Worm (Caenorhabditis elegans) whole organism, L1 larva: ENCODE results near the gene C18H2.5.

ENCODE experiments used
- Y116A8C.19 ChIP-seq: sonication (generic microtip); optimal IDR thresholded peaks from 2 replicates; lab custom pipeline; 2016; ENCODE audit warnings: missing compliant biosample characterization, missing genetic modification characterization, borderline replicate concordance
- aha-1 ChIP-seq: fragments of 150-350 bp; optimal IDR thresholded peaks from 2 replicates; lab custom pipeline; 2014; ENCODE audit warnings: missing biosample characterization, missing genetic modification characterization
- ama-1 ChIP-seq: fragments of 150-350 bp; optimal IDR thresholded peaks from 2 replicates; lab custom pipeline; 2014
- ceh-8 ChIP-seq: fragments of 200-800 bp; sonication (Bioruptor generic); optimal IDR thresholded peaks from 2 replicates; lab custom pipeline; 2018; ENCODE audit warnings: mild to moderate bottlenecking, missing genetic modification characterization, moderate library complexity, missing compliant biosample characterization
- ceh-82 ChIP-seq, 3 experiments: fragments of 150-350 bp in 1 of 3; sonication (generic microtip) in 2 of 3; optimal IDR thresholded peaks; 2 replicates each; lab custom pipeline; 2014 to 2017; ENCODE audit warnings: missing biosample characterization in 3 of 3, missing genetic modification characterization in 3 of 3
- ces-1 ChIP-seq: fragments of 150-350 bp; optimal IDR thresholded peaks from 2 replicates; lab custom pipeline; 2014; ENCODE audit warnings: missing biosample characterization, missing genetic modification reagents, missing genetic modification characterization
- efl-1 ChIP-seq, 4 experiments: fragments of 150-350 bp; optimal IDR thresholded peaks in 3 of 4; peaks in 1 of 4; 1 replicate in 1 of 4; 2 replicates in 3 of 4; lab custom pipeline; 2014; ENCODE audit warnings: missing biosample characterization in 2 of 4, missing genetic modification characterization in 2 of 4, missing genetic modification reagents in 2 of 4
- egl-27 ChIP-seq, 2 experiments: fragments of 150-350 bp in 1 of 2; sonication (generic microtip); optimal IDR thresholded peaks; 3 replicates each; lab custom pipeline; 2017 to 2018; ENCODE audit warnings: missing biosample characterization in 2 of 2, missing genetic modification characterization in 2 of 2, missing genetic modification reagents in 2 of 2
- elt-2 ChIP-seq: sonication (generic microtip); optimal IDR thresholded peaks from 2 replicates; lab custom pipeline; 2016; ENCODE audit warnings: missing genetic modification characterization, mild to moderate bottlenecking, inconsistent platforms, missing compliant biosample characterization, missing genetic modification reagents
- elt-3 ChIP-seq, 6 experiments: fragments of 150-350 bp in 1 of 6; sonication (generic microtip); optimal IDR thresholded peaks; 2 replicates each; lab custom pipeline; 2017 to 2018; ENCODE audit warnings: missing biosample characterization in 6 of 6, missing genetic modification characterization in 6 of 6, inconsistent platforms in 1 of 6
- fkh-10 ChIP-seq: sonication (generic microtip); optimal IDR thresholded peaks from 2 replicates; lab custom pipeline; 2017; ENCODE audit warnings: missing biosample characterization, missing genetic modification reagents, missing genetic modification characterization
- fkh-4 ChIP-seq: sonication (generic microtip); optimal IDR thresholded peaks from 2 replicates; lab custom pipeline; 2016; ENCODE audit warnings: missing compliant biosample characterization, missing genetic modification characterization, borderline replicate concordance
- fkh-8 ChIP-seq: sonication (generic microtip); optimal IDR thresholded peaks from 2 replicates; lab custom pipeline; 2016; ENCODE audit warnings: mild to moderate bottlenecking, missing genetic modification characterization, missing compliant biosample characterization
- grh-1 ChIP-seq: fragments of 200-800 bp; sonication (Bioruptor generic); IDR thresholded peaks from 2 replicates; pipeline ENCODE4 v1.3.6; 2022; ENCODE audit warnings: missing genetic modification reagents, missing genetic modification characterization, missing compliant biosample characterization
- hlh-17 ChIP-seq: fragments of 200-800 bp; sonication (Bioruptor generic); optimal IDR thresholded peaks from 2 replicates; lab custom pipeline; 2018; ENCODE audit warnings: missing genetic modification characterization, mild to moderate bottlenecking, missing compliant biosample characterization, moderate library complexity, borderline replicate concordance
- hpl-2 ChIP-seq: fragments of 150-350 bp; optimal IDR thresholded peaks from 2 replicates; lab custom pipeline; 2014; ENCODE audit warnings: missing biosample characterization, missing genetic modification reagents, missing genetic modification characterization
- irx-1 ChIP-seq: sonication (generic microtip); optimal IDR thresholded peaks from 2 replicates; lab custom pipeline; 2016; ENCODE audit warnings: missing genetic modification characterization, missing compliant biosample characterization
- isw-1 ChIP-seq: fragments of 200-800 bp; sonication (Bioruptor generic); IDR thresholded peaks from 2 replicates; pipeline ENCODE4 v1.3.6; 2022; ENCODE audit warnings: missing genetic modification characterization, missing compliant biosample characterization
- lin-13 ChIP-seq: fragments of 150-350 bp; optimal IDR thresholded peaks from 2 replicates; lab custom pipeline; 2014; ENCODE audit warnings: missing biosample characterization, missing genetic modification reagents, missing genetic modification characterization
- lin-14 ChIP-seq: fragments of 200-800 bp; sonication (Bioruptor generic); optimal IDR thresholded peaks from 2 replicates; lab custom pipeline; 2018; ENCODE audit warnings: mild to moderate bottlenecking, missing genetic modification characterization, moderate library complexity, missing compliant biosample characterization
- lin-15B ChIP-seq: fragments of 150-350 bp; sonication (generic microtip); optimal IDR thresholded peaks from 3 replicates; lab custom pipeline; 2014; ENCODE audit warnings: missing biosample characterization, missing genetic modification characterization
- lin-35 ChIP-seq, 2 experiments: fragments of 150-350 bp; optimal IDR thresholded peaks; 2 replicates each; lab custom pipeline; 2014; ENCODE audit warnings: missing biosample characterization in 2 of 2, missing genetic modification characterization in 2 of 2, missing genetic modification reagents in 2 of 2
- lir-3 ChIP-seq: sonication (generic microtip); optimal IDR thresholded peaks from 2 replicates; lab custom pipeline; 2016; ENCODE audit warnings: mild to moderate bottlenecking, missing genetic modification characterization, moderate library complexity, missing compliant biosample characterization; ENCODE audit not compliant: poor library complexity
- lsy-2 ChIP-seq, 2 experiments: fragments of 150-350 bp; optimal IDR thresholded peaks; 2 replicates each; lab custom pipeline; 2014; ENCODE audit warnings: missing biosample characterization in 2 of 2, missing genetic modification characterization in 2 of 2
- mef-2 ChIP-seq: fragments of 150-350 bp; optimal IDR thresholded peaks from 2 replicates; lab custom pipeline; 2014; ENCODE audit warnings: missing biosample characterization, missing genetic modification characterization
- nhr-47 ChIP-seq: sonication (generic microtip); optimal IDR thresholded peaks from 2 replicates; lab custom pipeline; 2016; ENCODE audit warnings: mild to moderate bottlenecking, missing genetic modification characterization, moderate library complexity, missing compliant biosample characterization
- nhr-71 ChIP-seq: sonication (generic microtip); optimal IDR thresholded peaks from 2 replicates; lab custom pipeline; 2016; ENCODE audit warnings: mild to moderate bottlenecking, missing genetic modification characterization, moderate library complexity, missing compliant biosample characterization
- nhr-76 ChIP-seq: sonication (generic microtip); optimal IDR thresholded peaks from 2 replicates; lab custom pipeline; 2017; ENCODE audit warnings: missing biosample characterization, missing genetic modification characterization
- pqm-1 ChIP-seq: sonication (generic microtip); optimal IDR thresholded peaks from 3 replicates; lab custom pipeline; 2017; ENCODE audit warnings: missing biosample characterization, missing genetic modification characterization
- skn-1 ChIP-seq: fragments of 150-350 bp; optimal IDR thresholded peaks from 2 replicates; lab custom pipeline; 2014; ENCODE audit warnings: missing biosample characterization, missing genetic modification characterization
- snpc-4 ChIP-seq: fragments of 150-350 bp; optimal IDR thresholded peaks from 2 replicates; lab custom pipeline; 2014; ENCODE audit warnings: missing biosample characterization, missing genetic modification characterization
- sox-4 ChIP-seq: sonication (generic microtip); optimal IDR thresholded peaks from 2 replicates; lab custom pipeline; 2016; ENCODE audit warnings: missing genetic modification characterization, missing compliant biosample characterization
- swsn-7 ChIP-seq: sonication (generic microtip); optimal IDR thresholded peaks from 2 replicates; lab custom pipeline; 2016; ENCODE audit warnings: missing genetic modification characterization, missing compliant biosample characterization
- tlp-1 ChIP-seq: fragments of 150-350 bp; optimal IDR thresholded peaks from 2 replicates; lab custom pipeline; 2014; ENCODE audit warnings: missing biosample characterization, missing genetic modification characterization
- unc-30 ChIP-seq: sonication (generic microtip); optimal IDR thresholded peaks from 2 replicates; lab custom pipeline; 2017; ENCODE audit warnings: missing biosample characterization, missing genetic modification characterization
- unc-86 ChIP-seq: sonication (generic microtip); optimal IDR thresholded peaks from 2 replicates; lab custom pipeline; 2016; ENCODE audit warnings: missing genetic modification characterization, missing compliant biosample characterization
- unc-98 ChIP-seq: fragments of 200-800 bp; sonication (Bioruptor generic); IDR thresholded peaks from 2 replicates; pipeline ENCODE4 v1.3.6; 2022; ENCODE audit warnings: missing genetic modification characterization, missing compliant biosample characterization
- xbp-1 ChIP-seq: sonication (generic microtip); optimal IDR thresholded peaks from 2 replicates; lab custom pipeline; 2016; ENCODE audit warnings: missing genetic modification characterization, missing compliant biosample characterization
- ztf-4 ChIP-seq: fragments of 150-350 bp; optimal IDR thresholded peaks from 2 replicates; lab custom pipeline; 2014; ENCODE audit warnings: missing biosample characterization, missing genetic modification characterization

The C18H2.5 gene

ce11 chrIII:7723412-7724068 lies 29.4 kb upstream of the C18H2.5 start (continued):
- TF ChIP-seq lsy-2 (tag; optimal IDR thresholded peaks at IDR 0.05; lab: Kevin White, UChicago) (peak in 1 of 2 experiments; percentile 36), unc-30 (tag; lab: Kevin White, UChicago) (no peak), swsn-7 (tag; lab: Kevin White, UChicago) (no peak), lin-14 (GFP tag; lab: Kevin White, UChicago) (peak; percentile 73), lir-3 (tag; lab: Kevin White, UChicago) (no peak), Y116A8C.19 (tag; lab: Kevin White, UChicago) (no peak), ztf-4 (tag; lab: Kevin White, UChicago) (peak; percentile 4), hlh-17 (GFP tag; lab: Kevin White, UChicago) (no peak), nhr-47 (tag; lab: Kevin White, UChicago) (no peak), mef-2 (tag; lab: Kevin White, UChicago) (no peak), hpl-2 (GFP tag; lab: Kevin White, UChicago) (no peak), ama-1 (lab: Kevin White, UChicago) (peak; percentile 24), pqm-1 (no peak), elt-3 (tag; optimal IDR thresholded peaks at IDR 0.05; lab: Kevin White, UChicago) (no peak), fkh-10 (GFP tag; lab: Kevin White, UChicago) (peak; percentile 29)

DNA sequence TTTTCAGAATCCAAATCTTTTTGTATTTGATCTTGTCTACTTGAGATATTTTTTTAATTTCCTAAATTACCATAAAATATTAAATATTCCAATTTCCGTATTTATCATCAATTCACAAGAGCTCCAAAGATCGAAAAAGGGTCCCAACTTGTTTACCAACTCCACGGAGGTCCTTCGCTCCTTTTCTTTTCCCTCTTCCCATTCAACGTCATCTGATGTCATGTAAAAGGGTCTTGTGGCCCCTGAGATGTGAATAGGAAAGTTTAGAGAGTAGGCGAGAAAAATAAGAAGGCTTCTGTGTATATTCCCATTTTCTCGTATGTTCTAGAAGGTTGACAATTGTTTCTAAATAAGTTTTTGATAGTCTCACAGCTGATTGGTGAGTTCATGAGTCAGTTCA lies 28.8 kb upstream of the C18H2.5 start:
- peak in 1 of 3 experiments; percentile 42 for TF ChIP-seq ceh-82 (tag; optimal IDR thresholded peaks at IDR 0.05; lab: Kevin White, UChicago)
- TF ChIP-seq ama-1 (lab: Kevin White, UChicago), result peak; percentile 25
- TF ChIP-seq sox-4 (tag; lab: Kevin White, UChicago), result no peak
- TF ChIP-seq elt-3 (tag; optimal IDR thresholded peaks at IDR 0.05; lab: Kevin White, UChicago), result no peak
- TF ChIP-seq elt-2, result no peak
- TF ChIP-seq unc-98 (GFP tag; lab: Robert Waterston, UW), result no peak
- no peak for TF ChIP-seq lir-3 (tag; lab: Kevin White, UChicago)
- no peak for TF ChIP-seq lin-15B (tag; lab: Kevin White, UChicago)
- TF ChIP-seq lsy-2 (tag; optimal IDR thresholded peaks at IDR 0.05; lab: Kevin White, UChicago), result peak; percentile 4 to 51
- TF ChIP-seq unc-30 (tag; lab: Kevin White, UChicago), result no peak
- TF ChIP-seq skn-1 (tag; lab: Kevin White, UChicago), result no peak
- TF ChIP-seq ces-1, result no peak
- no peak for TF ChIP-seq egl-27 (tag; optimal IDR thresholded peaks at IDR 0.05; lab: Kevin White, UChicago)
- no peak for TF ChIP-seq tlp-1 (tag; lab: Kevin White, UChicago)
- no peak for TF ChIP-seq pqm-1
- no peak for TF ChIP-seq irx-1
- peak; percentile 5 for TF ChIP-seq nhr-47 (tag; lab: Kevin White, UChicago)
- TF ChIP-seq efl-1 (optimal IDR thresholded peaks at IDR 0.05; lab: Kevin White, UChicago), result peak in 1 of 2 experiments; percentile 1
- TF ChIP-seq efl-1 (GFP tag; optimal IDR thresholded peaks at IDR 0.05 in 1 of 2; lab: Kevin White, UChicago), result no peak
- TF ChIP-seq fkh-10 (GFP tag; lab: Kevin White, UChicago), result peak; percentile 46
- TF ChIP-seq ztf-4 (tag; lab: Kevin White, UChicago), result no peak
- peak; percentile 14; the same call in 1 of the 2 replicates for TF ChIP-seq isw-1 (GFP tag; lab: Robert Waterston, UW)
- TF ChIP-seq fkh-8 (tag; lab: Kevin White, UChicago), result no peak
- TF ChIP-seq lin-35 (GFP tag; optimal IDR thresholded peaks at IDR 0.05; lab: Kevin White, UChicago), result peak in 1 of 2 experiments; percentile 10
- TF ChIP-seq xbp-1 (tag; lab: Kevin White, UChicago), result no peak
- TF ChIP-seq fkh-4 (tag; lab: Kevin White, UChicago), result no peak
- peak; percentile 22 for TF ChIP-seq ceh-8
- no peak for TF ChIP-seq grh-1 (GFP tag; lab: Robert Waterston, UW)
- peak; percentile 48 for TF ChIP-seq nhr-71 (tag; lab: Kevin White, UChicago)
- no peak for TF ChIP-seq aha-1 (tag; lab: Kevin White, UChicago)
- TF ChIP-seq snpc-4 (tag; lab: Kevin White, UChicago), result no peak
- TF ChIP-seq swsn-7 (tag; lab: Kevin White, UChicago), result peak; percentile 8
- TF ChIP-seq nhr-76, result no peak
- peak; percentile 11 for TF ChIP-seq lin-13 (GFP tag; lab: Kevin White, UChicago)
- TF ChIP-seq unc-86, result peak; percentile 27
- TF ChIP-seq lin-14 (GFP tag; lab: Kevin White, UChicago), result peak; percentile 85
